Fruit fly (Drosophila melanogaster) whole organism, embryonic: ENCODE results near the gene CG3862.

Experiments used
- CG13296 ChIP-seq: fragments of 200-800 bp; sonication (Bioruptor generic); optimal IDR thresholded peaks from 3 replicates; lab custom pipeline; 2018; ENCODE audit warnings: missing biosample characterization, mild to moderate bottlenecking, missing genetic modification characterization
- CG15269 ChIP-seq: fragments of 200-800 bp; sonication (Bioruptor generic); optimal IDR thresholded peaks from 2 replicates; lab custom pipeline; 2018; ENCODE audit warnings: missing biosample characterization, mild to moderate bottlenecking, missing genetic modification characterization, moderate library complexity
- CG15601 ChIP-seq: fragments of 200-800 bp; sonication (Bioruptor generic); optimal IDR thresholded peaks from 3 replicates; lab custom pipeline; 2019; ENCODE audit warnings: missing biosample characterization, mild to moderate bottlenecking, missing genetic modification characterization, moderate library complexity
- CG17361 ChIP-seq: fragments of 200-800 bp; sonication (Bioruptor generic); IDR thresholded peaks from 3 replicates; pipeline ENCODE4 v1.3.6; 2022; ENCODE audit warnings: missing biosample characterization, missing genetic modification characterization
- CG17385 ChIP-seq: fragments of 200-800 bp; sonication (Bioruptor generic); optimal IDR thresholded peaks from 3 replicates; lab custom pipeline; 2018; ENCODE audit warnings: missing biosample characterization, mild to moderate bottlenecking, missing genetic modification characterization
- Side ChIP-seq: fragments of 200-800 bp; sonication (Bioruptor generic); optimal IDR thresholded peaks from 2 replicates; lab custom pipeline; 2016; ENCODE audit warnings: missing biosample characterization, missing genetic modification characterization
- az2 ChIP-seq: fragments of 200-800 bp; sonication (Bioruptor generic); optimal IDR thresholded peaks from 3 replicates; lab custom pipeline; 2016; ENCODE audit warnings: missing biosample characterization, missing genetic modification characterization
- bcd ChIP-seq: fragments of 200-800 bp; sonication (Bioruptor generic); optimal IDR thresholded peaks from 2 replicates; lab custom pipeline; 2017; ENCODE audit warnings: missing biosample characterization, mild to moderate bottlenecking, missing genetic modification characterization
- danr ChIP-seq: fragments of 200-800 bp; sonication (Bioruptor generic); IDR thresholded peaks from 2 replicates; pipeline ENCODE4 v1.3.6; 2022; ENCODE audit warnings: missing biosample characterization, missing genetic modification characterization
- nau ChIP-seq: fragments of 200-800 bp; sonication (Bioruptor generic); optimal IDR thresholded peaks from 3 replicates; lab custom pipeline; 2017; ENCODE audit warnings: missing biosample characterization, mild to moderate bottlenecking, missing genetic modification characterization, missing genetic modification reagents

DNA sequence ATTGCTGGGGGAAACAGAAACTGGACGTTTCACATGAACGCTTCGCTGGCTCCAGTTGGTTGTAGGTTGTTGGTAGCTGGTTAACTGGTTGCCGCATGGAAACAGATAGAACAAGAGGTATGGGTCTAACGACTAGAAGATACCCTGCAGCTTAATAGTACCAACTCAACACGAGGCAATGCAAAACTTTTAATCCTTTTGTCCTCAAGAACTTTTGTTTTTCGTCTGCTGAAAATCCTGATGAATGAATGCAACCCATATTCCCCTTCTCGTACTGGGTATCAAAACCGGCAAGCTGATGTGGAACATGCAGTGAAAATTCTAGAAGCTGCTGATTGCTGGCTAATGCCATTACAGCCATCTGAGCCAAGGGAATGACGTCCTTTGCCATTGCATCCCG, 12.3 kb upstream of the CG3862 start:
- TF ChIP-seq Side (no peak), bcd (no peak), az2 (GFP tag; lab: Kevin White, UChicago) (no peak), CG17385 (GFP tag; lab: Kevin White, UChicago) (no peak), CG15601 (no peak), CG13296 (GFP tag; lab: Kevin White, UChicago) (no peak), CG17361 (no peak), danr (GFP tag; lab: Robert Waterston, UW) (no peak), nau (GFP tag; lab: Kevin White, UChicago) (no peak), CG15269 (tag; lab: Kevin White, UChicago) (peak; percentile 53)
